Worm (Caenorhabditis elegans): ENCODE results near the gene C09B9.1.

Gene C09B9.1

ce11 chrIV:5037489-5037888 is at the start of gene C09B9.1:
Gene C09B9.1 (plus strand): TSS chrIV:5037789.
- TF ChIP-seq unc-30 (tag; optimal IDR thresholded peaks at IDR 0.05) (no peak), ceh-8 (GFP tag; optimal IDR thresholded peaks at IDR 0.05) (no peak), C04F5.9 (tag; optimal IDR thresholded peaks at IDR 0.05) (no peak), blmp-1 (tag; optimal IDR thresholded peaks at IDR 0.05) (no peak)

- TF ChIP-seq nhr-85 (tag) (no peak), alr-1 (tag; optimal IDR thresholded peaks at IDR 0.05; ENCODE audit: borderline replicate concordance) (no peak), ceh-8 (GFP tag; optimal IDR thresholded peaks at IDR 0.05) (no peak), lin-14 (GFP tag; optimal IDR thresholded peaks at IDR 0.05) (no peak), snu-23 (GFP tag; optimal IDR thresholded peaks at IDR 0.05) (no peak), efl-3 (GFP tag; optimal IDR thresholded peaks at IDR 0.05) (no peak)
Measured at ce11 chrIV:4988531-4988930, 49.1 kb upstream of the C09B9.1 start, which contains the start of gene E03H12.7. Gene E03H12.7 (minus strand): TSS chrIV:4988631.

ce11 chrIV:4992089-4992488 is 45.5 kb upstream of the C09B9.1 start, which contains the start of gene str-162:
Gene str-162 (plus strand): TSS chrIV:4992389.
- TF ChIP-seq efl-1 (optimal IDR thresholded peaks at IDR 0.05) (no peak), efl-1 (GFP tag; optimal IDR thresholded peaks at IDR 0.05 in 1 of 2) (no peak), C16A3.4 (tag; optimal IDR thresholded peaks at IDR 0.05) (no peak), lin-14 (GFP tag; optimal IDR thresholded peaks at IDR 0.05) (no peak)

- no peak for TF ChIP-seq irx-1 (tag; optimal IDR thresholded peaks at IDR 0.05)
- TF ChIP-seq efl-1 (optimal IDR thresholded peaks at IDR 0.05): no peak
- no peak for TF ChIP-seq efl-1 (GFP tag; optimal IDR thresholded peaks at IDR 0.05 in 1 of 2)
- no peak for TF ChIP-seq dsc-1 (tag; optimal IDR thresholded peaks at IDR 0.05)
- no peak for TF ChIP-seq ceh-88 (GFP tag; IDR thresholded peaks at IDR 0.05)
- no peak for TF ChIP-seq fkh-4 (tag; optimal IDR thresholded peaks at IDR 0.05; ENCODE audit: borderline replicate concordance)
Measured at ce11 chrIV:4993128-4993527, 44.5 kb upstream of the C09B9.1 start.

- TF ChIP-seq vab-15 (tag; optimal IDR thresholded peaks at IDR 0.05): no peak
- TF ChIP-seq fkh-10 (GFP tag; optimal IDR thresholded peaks at IDR 0.05): no peak
- TF ChIP-seq skn-1 (tag; optimal IDR thresholded peaks at IDR 0.05): no peak
- TF ChIP-seq lin-39 (tag; optimal IDR thresholded peaks at IDR 0.05): no peak
- no peak for TF ChIP-seq nhr-237 (tag; optimal IDR thresholded peaks at IDR 0.05)
- TF ChIP-seq lsy-2 (tag; optimal IDR thresholded peaks at IDR 0.05): no peak
- TF ChIP-seq lir-3 (tag; optimal IDR thresholded peaks at IDR 0.05; ENCODE audit: poor library complexity): no peak
Measured at ce11 chrIV:4995842-4996241, 41.7 kb upstream of the C09B9.1 start, which contains the start of gene ssq-2. Gene ssq-2 (plus strand): TSS chrIV:4996142.

ce11 chrIV:4996956-4997355 is 40.6 kb upstream of the C09B9.1 start:
- TF ChIP-seq elt-3 (tag; optimal IDR thresholded peaks at IDR 0.05): no peak
- TF ChIP-seq lin-14 (GFP tag; optimal IDR thresholded peaks at IDR 0.05): no peak
- no peak for TF ChIP-seq nhr-47 (tag; optimal IDR thresholded peaks at IDR 0.05)
- TF ChIP-seq lin-13 (GFP tag; optimal IDR thresholded peaks at IDR 0.05): no peak
- TF ChIP-seq nhr-84 (tag; optimal IDR thresholded peaks at IDR 0.05): no peak
- TF ChIP-seq fkh-4 (tag; optimal IDR thresholded peaks at IDR 0.05; ENCODE audit: borderline replicate concordance): no peak
- no peak for TF ChIP-seq C16A3.4 (tag; optimal IDR thresholded peaks at IDR 0.05)
- no peak for TF ChIP-seq fkh-8 (tag; optimal IDR thresholded peaks at IDR 0.05)
- no peak for TF ChIP-seq sox-4 (tag; optimal IDR thresholded peaks at IDR 0.05)
- no peak for TF ChIP-seq nhr-11 (tag; optimal IDR thresholded peaks at IDR 0.05)
- TF ChIP-seq ceh-8 (GFP tag; optimal IDR thresholded peaks at IDR 0.05): no peak
- TF ChIP-seq nhr-28 (tag; optimal IDR thresholded peaks at IDR 0.05): no peak
- no peak for TF ChIP-seq ceh-90 (tag; optimal IDR thresholded peaks at IDR 0.05)
- TF ChIP-seq Y116A8C.19 (tag; optimal IDR thresholded peaks at IDR 0.05; ENCODE audit: borderline replicate concordance): no peak
- TF ChIP-seq lin-15B (tag; optimal IDR thresholded peaks at IDR 0.05): no peak

All from whole organism, L1 larva.